Fruit fly (Drosophila melanogaster) whole organism, embryonic: ENCODE measurements around the gene CG7276.
A peak's percentile ranks its signal among the peaks of the same experiment; 100 is the strongest.

ENCODE experiments used
- Atf6 ChIP-seq: fragments of 200-800 bp; sonication (Bioruptor generic); IDR thresholded peaks from 2 replicates; pipeline ENCODE4 v1.3.6; 2022; ENCODE audit warnings: missing biosample characterization, missing genetic modification characterization
- Awh ChIP-seq: fragments of 200-800 bp; sonication (Bioruptor generic); IDR thresholded peaks from 2 replicates; pipeline ENCODE4, ENCODE4 v1.3.6; 2022; ENCODE audit warnings: missing biosample characterization, missing genetic modification characterization
- C15 ChIP-seq: fragments of 200-800 bp; sonication (Bioruptor generic); IDR thresholded peaks from 3 replicates; pipeline ENCODE4 v1.3.6; 2022; ENCODE audit warnings: missing biosample characterization, missing genetic modification characterization
- CG10267 ChIP-seq: fragments of 200-800 bp; sonication (Bioruptor generic); optimal IDR thresholded peaks from 2 replicates; lab custom pipeline; 2018; ENCODE audit warnings: missing biosample characterization, mild to moderate bottlenecking, missing genetic modification characterization, moderate library complexity
- CG12155 ChIP-seq: fragments of 200-800 bp; sonication (Bioruptor generic); optimal IDR thresholded peaks from 3 replicates; lab custom pipeline; 2016; ENCODE audit warnings: missing biosample characterization, missing genetic modification characterization
- CG14965 ChIP-seq: fragments of 200-800 bp; sonication (Bioruptor generic); optimal IDR thresholded peaks from 2 replicates; lab custom pipeline; 2016; ENCODE audit warnings: missing biosample characterization, missing genetic modification characterization, borderline replicate concordance
- CG1529 ChIP-seq: fragments of 200-800 bp; sonication (Bioruptor generic); optimal IDR thresholded peaks from 3 replicates; lab custom pipeline; 2018; ENCODE audit warnings: missing biosample characterization, missing genetic modification characterization
- CG15479 ChIP-seq: fragments of 200-800 bp; sonication (Bioruptor generic); optimal IDR thresholded peaks from 3 replicates; lab custom pipeline; 2019; ENCODE audit warnings: missing biosample characterization, mild to moderate bottlenecking, missing genetic modification characterization, moderate library complexity
- CG17328 ChIP-seq: fragments of 200-800 bp; sonication (Bioruptor generic); IDR thresholded peaks from 2 replicates; pipeline ENCODE4 v1.3.6; 2022; ENCODE audit warnings: missing biosample characterization, missing genetic modification characterization
- CG18262 ChIP-seq: fragments of 200-800 bp; optimal IDR thresholded peaks from 3 replicates; lab custom pipeline; 2019; ENCODE audit warnings: missing biosample characterization, mild to moderate bottlenecking, missing genetic modification characterization, moderate library complexity
- CG33213 ChIP-seq: fragments of 200-800 bp; sonication (Bioruptor generic); optimal IDR thresholded peaks from 3 replicates; lab custom pipeline; 2016; ENCODE audit warnings: missing biosample characterization, missing genetic modification characterization
- CG3407 ChIP-seq: fragments of 200-800 bp; sonication (Bioruptor generic); optimal IDR thresholded peaks from 2 replicates; lab custom pipeline; 2018; ENCODE audit warnings: missing biosample characterization, mild to moderate bottlenecking, missing genetic modification characterization
- CG4360 ChIP-seq: fragments of 200-800 bp; sonication (Bioruptor generic); IDR thresholded peaks from 2 replicates; pipeline ENCODE4 v1.3.6; 2022; ENCODE audit warnings: missing biosample characterization, missing genetic modification characterization
- CG5180 ChIP-seq: fragments of 200-800 bp; sonication (Bioruptor generic); optimal IDR thresholded peaks from 3 replicates; lab custom pipeline; 2017; ENCODE audit warnings: missing biosample characterization, missing genetic modification characterization, mild to moderate bottlenecking, moderate library complexity, missing genetic modification reagents
- CG5245 ChIP-seq: fragments of 200-800 bp; sonication (Bioruptor generic); optimal IDR thresholded peaks from 3 replicates; lab custom pipeline; 2016; ENCODE audit warnings: missing biosample characterization, missing genetic modification characterization
- CG6689 ChIP-seq: fragments of 200-800 bp; sonication (Bioruptor generic); IDR thresholded peaks from 2 replicates; pipeline ENCODE4 v1.3.6; 2022; ENCODE audit warnings: missing biosample characterization, missing genetic modification characterization
- CG7271 ChIP-seq: fragments of 200-800 bp; sonication (Bioruptor generic); optimal IDR thresholded peaks from 2 replicates; lab custom pipeline; 2018; ENCODE audit warnings: missing biosample characterization, mild to moderate bottlenecking, missing genetic modification characterization, moderate library complexity
- Doc3 ChIP-seq: fragments of 200-800 bp; sonication (Bioruptor generic); IDR thresholded peaks from 3 replicates; pipeline ENCODE4 v1.3.6; 2022; ENCODE audit warnings: missing biosample characterization, missing genetic modification characterization; ENCODE audit not compliant: partially characterized antibody
- GATAe ChIP-seq: fragments of 200-800 bp; sonication (Bioruptor generic); conservative IDR thresholded peaks from 2 replicates; pipeline ENCODE4 v1.3.6; 2022; ENCODE audit warnings: missing biosample characterization, missing genetic modification characterization
- Gsc ChIP-seq: fragments of 200-800 bp; sonication (Bioruptor generic); IDR thresholded peaks from 2 replicates; pipeline ENCODE4 v1.3.6; 2022; ENCODE audit warnings: missing biosample characterization, missing genetic modification characterization
- H15 ChIP-seq: fragments of 200-800 bp; sonication (Bioruptor generic); IDR thresholded peaks from 3 replicates; pipeline ENCODE4 v1.3.6; 2022; ENCODE audit warnings: missing biosample characterization, missing genetic modification characterization
- HLH4C ChIP-seq: fragments of 200-800 bp; sonication (Bioruptor generic); IDR thresholded peaks from 3 replicates; pipeline ENCODE4 v1.3.6; 2022; ENCODE audit warnings: missing biosample characterization, missing genetic modification characterization; ENCODE audit not compliant: partially characterized antibody
- MTF-1 ChIP-seq: fragments of 200-800 bp; sonication (Bioruptor generic); optimal IDR thresholded peaks from 2 replicates; lab custom pipeline; 2018; ENCODE audit warnings: missing biosample characterization, mild to moderate bottlenecking, missing genetic modification characterization, borderline replicate concordance
- Optix ChIP-seq: fragments of 200-800 bp; sonication (Bioruptor generic); IDR thresholded peaks from 3 replicates; pipeline ENCODE4 v1.3.6; 2022; ENCODE audit warnings: missing biosample characterization, missing genetic modification characterization
- YL-1 ChIP-seq: fragments of 200-800 bp; sonication (Bioruptor generic); optimal IDR thresholded peaks from 3 replicates; lab custom pipeline; 2017; ENCODE audit warnings: missing biosample characterization, mild to moderate bottlenecking, missing genetic modification characterization
- abd-A ChIP-seq: fragments of 200-800 bp; sonication (Bioruptor generic); optimal IDR thresholded peaks from 3 replicates; lab custom pipeline; 2019; ENCODE audit warnings: missing biosample characterization, mild to moderate bottlenecking, missing genetic modification characterization, moderate library complexity
- chif ChIP-seq, 2 experiments: fragments of 200-800 bp; sonication (Bioruptor generic); optimal IDR thresholded peaks; 3 replicates each; lab custom pipeline; 2016; ENCODE audit warnings: missing biosample characterization in 2 of 2, missing genetic modification characterization in 2 of 2
- chn ChIP-seq: fragments of 200-800 bp; sonication (Bioruptor generic); optimal IDR thresholded peaks from 2 replicates; lab custom pipeline; 2016; ENCODE audit warnings: missing biosample characterization, missing genetic modification characterization
- da ChIP-seq: fragments of 200-800 bp; sonication (Bioruptor generic); optimal IDR thresholded peaks from 2 replicates; lab custom pipeline; 2016; ENCODE audit warnings: missing biosample characterization, missing genetic modification characterization
- fd102C ChIP-seq: fragments of 200-800 bp; sonication (Bioruptor generic); optimal IDR thresholded peaks from 2 replicates; lab custom pipeline; 2018; ENCODE audit warnings: missing biosample characterization, mild to moderate bottlenecking, missing genetic modification characterization, moderate library complexity
- grau ChIP-seq: fragments of 200-800 bp; optimal IDR thresholded peaks from 3 replicates; lab custom pipeline; 2019; ENCODE audit warnings: missing biosample characterization, mild to moderate bottlenecking, missing genetic modification characterization, moderate library complexity
- hb ChIP-seq: fragments of 200-800 bp; sonication (Bioruptor generic); IDR thresholded peaks from 3 replicates; pipeline ENCODE4 v1.3.6; 2022; ENCODE audit warnings: missing biosample characterization, missing genetic modification characterization; ENCODE audit not compliant: partially characterized antibody
- hkb ChIP-seq, 2 experiments: fragments of 200-800 bp in 1 of 2; fragments of >200 bp in 1 of 2; sonication (Bioruptor generic) in 1 of 2; IDR thresholded peaks in 1 of 2; optimal IDR thresholded peaks in 1 of 2; 2 replicates each; pipeline versions ENCODE4 v1.3.6 to Lab custom; 2017 to 2022; ENCODE audit warnings: missing biosample characterization in 1 of 2, missing genetic modification characterization in 1 of 2
- jigr1 ChIP-seq: fragments of 200-800 bp; sonication (Bioruptor generic); IDR thresholded peaks from 3 replicates; pipeline ENCODE4 v1.3.6; 2022; ENCODE audit warnings: missing biosample characterization, missing genetic modification characterization
- knrl ChIP-seq: fragments of 200-800 bp; sonication (Bioruptor generic); IDR thresholded peaks from 3 replicates; pipeline ENCODE4 v1.3.6; 2022; ENCODE audit warnings: missing biosample characterization, missing genetic modification characterization; ENCODE audit not compliant: partially characterized antibody
- lola ChIP-seq, 3 experiments: fragments of >200 bp in 2 of 3; fragments of 200-800 bp in 1 of 3; sonication (Bioruptor generic) in 1 of 3; optimal IDR thresholded peaks; 2 replicates each; lab custom pipeline; 2017 to 2019; ENCODE audit warnings: missing biosample characterization in 3 of 3, missing genetic modification characterization in 3 of 3, mild to moderate bottlenecking in 1 of 3, moderate library complexity in 1 of 3
- nmo ChIP-seq: fragments of 200-800 bp; sonication (Bioruptor generic); optimal IDR thresholded peaks from 2 replicates; lab custom pipeline; 2018; ENCODE audit warnings: missing biosample characterization, mild to moderate bottlenecking, missing genetic modification characterization, moderate library complexity
- odd ChIP-seq: fragments of 200-800 bp; sonication (Bioruptor generic); optimal IDR thresholded peaks from 2 replicates; lab custom pipeline; 2017; ENCODE audit warnings: missing biosample characterization, mild to moderate bottlenecking, missing genetic modification characterization
- p53 ChIP-seq: fragments of 200-800 bp; sonication (Bioruptor generic); optimal IDR thresholded peaks from 2 replicates; lab custom pipeline; 2016; ENCODE audit warnings: missing biosample characterization, missing genetic modification characterization
- pros ChIP-seq: fragments of 200-800 bp; sonication (Bioruptor generic); optimal IDR thresholded peaks from 3 replicates; lab custom pipeline; 2019; ENCODE audit warnings: missing biosample characterization, mild to moderate bottlenecking, missing genetic modification characterization, moderate library complexity
- pzg ChIP-seq: fragments of 200-800 bp; sonication (Bioruptor generic); optimal IDR thresholded peaks from 3 replicates; lab custom pipeline; 2018; ENCODE audit warnings: missing biosample characterization, mild to moderate bottlenecking, missing genetic modification characterization, moderate library complexity
- slp2 ChIP-seq: fragments of 200-800 bp; sonication (Bioruptor generic); optimal IDR thresholded peaks from 2 replicates; lab custom pipeline; 2016; ENCODE audit warnings: missing biosample characterization, missing genetic modification characterization
- sr ChIP-seq: fragments of 200-800 bp; sonication (Bioruptor generic); IDR thresholded peaks from 3 replicates; pipeline ENCODE4 v1.3.6; 2022; ENCODE audit warnings: missing biosample characterization, missing genetic modification characterization
- sug ChIP-seq: fragments of 200-800 bp; optimal IDR thresholded peaks from 2 replicates; lab custom pipeline; 2019; ENCODE audit warnings: missing biosample characterization, mild to moderate bottlenecking, missing genetic modification characterization, moderate library complexity
- tna ChIP-seq: fragments of 200-800 bp; sonication (Bioruptor generic); IDR thresholded peaks from 2 replicates; pipeline ENCODE4 v1.3.6; 2022; ENCODE audit warnings: missing biosample characterization, missing genetic modification characterization; ENCODE audit not compliant: partially characterized antibody
- trh ChIP-seq: fragments of 200-800 bp; sonication (Bioruptor generic); optimal IDR thresholded peaks from 2 replicates; lab custom pipeline; 2016; ENCODE audit warnings: missing biosample characterization, missing genetic modification characterization
- twi ChIP-seq: fragments of 200-800 bp; optimal IDR thresholded peaks from 2 replicates; lab custom pipeline; 2019; ENCODE audit warnings: missing biosample characterization, mild to moderate bottlenecking, missing genetic modification characterization, moderate library complexity
- wor ChIP-seq: fragments of 200-800 bp; sonication (Bioruptor generic); IDR thresholded peaks from 2 replicates; pipeline ENCODE4 v1.3.6; 2022; ENCODE audit warnings: missing biosample characterization, missing genetic modification characterization

The CG7276 gene

dm6 chr3L:15533402-15534129 is 35.6 kb downstream of the CG7276 start (continued):
- TF ChIP-seq lola (GFP tag; optimal IDR thresholded peaks at IDR 0.05; lab: Kevin White, UChicago) (no peak), MTF-1 (GFP tag; lab: Kevin White, UChicago) (no peak), CG5245 (GFP tag; lab: Kevin White, UChicago) (no peak), wor (GFP tag; lab: Robert Waterston, UW) (no peak), trh (no peak), CG7271 (tag; lab: Kevin White, UChicago) (no peak), HLH4C (GFP tag; lab: Robert Waterston, UW) (no peak), Atf6 (GFP tag; lab: Robert Waterston, UW) (no peak), p53 (no peak), CG10267 (tag; lab: Kevin White, UChicago) (no peak), CG5180 (GFP tag; lab: Kevin White, UChicago) (peak; percentile 35), CG3407 (GFP tag; lab: Kevin White, UChicago) (peak; percentile 11), Doc3 (GFP tag; lab: Robert Waterston, UW) (no peak), chn (GFP tag; lab: Kevin White, UChicago) (no peak), C15 (GFP tag; lab: Robert Waterston, UW) (no peak), Optix (GFP tag; lab: Robert Waterston, UW) (peak; percentile 41; the same call in 1 of the 3 replicates), pzg (GFP tag; lab: Kevin White, UChicago) (no peak), sug (no peak), twi (tag; lab: Kevin White, UChicago) (no peak), CG14965 (GFP tag; lab: Kevin White, UChicago) (no peak), hkb (optimal IDR thresholded peaks at IDR 0.05; lab: Kevin White, UChicago) (no peak), hkb (GFP tag; IDR thresholded peaks at IDR 0.05; lab: Robert Waterston, UW) (peak; percentile 27; the same call in 1 of the 2 replicates), CG6689 (GFP tag; lab: Robert Waterston, UW) (no peak), tna (GFP tag; lab: Robert Waterston, UW) (no peak), abd-A (tag; lab: Kevin White, UChicago) (peak; percentile 62), CG33213 (no peak), H15 (GFP tag; lab: Robert Waterston, UW) (no peak), jigr1 (GFP tag; lab: Robert Waterston, UW) (no peak), Awh (GFP tag; lab: Robert Waterston, UW) (peak; percentile 12; the same call in 1 of the 2 replicates), slp2 (GFP tag; lab: Kevin White, UChicago) (no peak), nmo (GFP tag; lab: Kevin White, UChicago) (peak; percentile 32), sr (GFP tag; lab: Robert Waterston, UW) (no peak), CG4360 (GFP tag; lab: Robert Waterston, UW) (0 out of 2 replicates have a peak, but pooled peaks have one; percentile 26), YL-1 (GFP tag; lab: Kevin White, UChicago) (no peak), knrl (GFP tag; lab: Robert Waterston, UW) (no peak), fd102C (GFP tag; lab: Kevin White, UChicago) (no peak), chif (GFP tag; optimal IDR thresholded peaks at IDR 0.05; lab: Kevin White, UChicago) (peak in 1 of 2 experiments; percentile 34), grau (tag; lab: Kevin White, UChicago) (peak; percentile 36), GATAe (GFP tag; lab: Robert Waterston, UW) (no peak), CG18262 (tag; lab: Kevin White, UChicago) (peak; percentile 30), CG1529 (peak; percentile 3), pros (peak; percentile 69), odd (no peak), CG15479 (GFP tag; lab: Kevin White, UChicago) (no peak), CG17328 (GFP tag; lab: Robert Waterston, UW) (peak; percentile 20; the same call in 1 of the 2 replicates), CG12155 (GFP tag; lab: Kevin White, UChicago) (peak; percentile 1), hb (GFP tag; lab: Robert Waterston, UW) (no peak), da (GFP tag; lab: Kevin White, UChicago) (no peak), Gsc (no peak)
